Worm (Caenorhabditis elegans): ENCODE data around the gene ttr-6.

Gene ttr-6

DNA sequence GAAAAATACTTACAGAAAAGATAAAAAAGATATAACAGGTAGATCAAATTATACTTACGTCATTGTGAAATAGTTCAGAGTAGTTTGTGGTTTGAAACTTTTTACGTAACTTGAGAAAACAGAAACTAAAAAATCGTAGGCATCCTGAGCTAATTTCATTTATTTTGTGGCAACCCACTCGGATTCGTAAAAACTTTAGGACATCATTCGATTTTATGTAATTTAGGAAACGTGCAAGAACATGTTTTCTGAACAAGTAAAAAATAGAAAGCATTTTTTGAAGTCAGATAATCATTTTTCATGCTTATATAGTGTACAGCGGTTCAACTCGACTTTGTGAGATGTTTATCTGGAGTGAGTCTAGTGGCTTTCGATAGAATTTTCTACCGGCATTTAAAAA lies 1.8 kb upstream of the ttr-6 start, which contains the start of gene hic-1:
Gene hic-1, minus strand, starts transcription at position 101 of the 400 bp plus-strand sequence.
- TF ChIP-seq hmg-11 (tag; optimal IDR thresholded peaks at IDR 0.05) (no peak), elt-2 (tag; optimal IDR thresholded peaks at IDR 0.05) (no peak), nhr-12 (tag; optimal IDR thresholded peaks at IDR 0.05) (no peak), nhr-25 (tag; optimal IDR thresholded peaks at IDR 0.05) (no peak), skn-1 (tag; optimal IDR thresholded peaks at IDR 0.05) (no peak), ceh-82 (tag; optimal IDR thresholded peaks at IDR 0.05) (no peak), fos-1 (tag; optimal IDR thresholded peaks at IDR 0.05) (no peak), aly-2 (tag; optimal IDR thresholded peaks at IDR 0.05) (no peak), lin-15B (tag; optimal IDR thresholded peaks at IDR 0.05) (no peak), mml-1 (tag; optimal IDR thresholded peaks at IDR 0.05) (no peak), nhr-23 (tag; optimal IDR thresholded peaks at IDR 0.05) (no peak), mdl-1 (tag; optimal IDR thresholded peaks at IDR 0.05) (no peak), elt-3 (tag; optimal IDR thresholded peaks at IDR 0.05) (no peak), ceh-16 (tag; optimal IDR thresholded peaks at IDR 0.05) (no peak), egl-5 (tag; optimal IDR thresholded peaks at IDR 0.05) (no peak), ceh-28 (tag; optimal IDR thresholded peaks at IDR 0.05) (no peak), lin-39 (tag; optimal IDR thresholded peaks at IDR 0.05) (no peak), ztf-11 (tag; optimal IDR thresholded peaks at IDR 0.05) (no peak), R02D3.7 (tag; optimal IDR thresholded peaks at IDR 0.05) (no peak)

DNA sequence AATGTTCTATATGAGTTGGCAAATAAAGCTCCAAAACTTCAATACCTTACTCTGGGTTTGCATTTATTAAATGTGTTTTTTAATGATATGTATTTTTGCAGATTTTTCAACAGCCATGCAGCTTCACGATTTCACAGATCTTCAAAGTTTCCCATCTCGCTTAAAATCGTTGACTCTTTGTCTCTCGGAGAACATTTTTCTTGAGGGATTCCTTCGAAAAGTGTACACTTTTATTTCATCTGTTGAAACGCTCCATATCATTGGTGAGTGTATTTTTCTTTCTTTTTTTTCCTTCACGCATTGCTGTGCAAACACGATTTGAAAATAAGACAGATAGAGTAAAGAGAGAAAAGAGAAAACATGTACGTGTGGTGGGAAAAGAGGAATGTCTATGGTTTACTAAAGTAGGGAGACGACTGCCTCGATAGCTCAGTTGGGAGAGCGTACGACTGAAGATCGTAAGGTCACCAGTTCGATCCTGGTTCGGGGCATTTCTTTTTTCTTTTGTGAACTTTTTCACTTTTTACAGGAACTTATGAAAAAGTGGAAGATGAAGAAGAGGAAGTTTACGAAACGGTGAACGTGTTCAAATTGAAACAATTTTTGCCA lies 3.6 kb downstream of the ttr-6 start:
- peak; percentile 35 for TF ChIP-seq elt-2 (tag; optimal IDR thresholded peaks at IDR 0.05)
- peak; percentile 36 for TF ChIP-seq ztf-11 (tag; optimal IDR thresholded peaks at IDR 0.05)
- TF ChIP-seq nfya-1 (tag; optimal IDR thresholded peaks at IDR 0.05; ENCODE audit: insufficient read depth): peak; percentile 50
- TF ChIP-seq eor-1 (tag; optimal IDR thresholded peaks at IDR 0.05): peak in 1 of 2 experiments; percentile 64
- TF ChIP-seq nhr-11 (tag; optimal IDR thresholded peaks at IDR 0.05): peak; percentile 29
- TF ChIP-seq R02D3.7 (tag; optimal IDR thresholded peaks at IDR 0.05): peak; percentile 49
- no peak for TF ChIP-seq nhr-25 (tag; optimal IDR thresholded peaks at IDR 0.05)
- TF ChIP-seq nhr-43 (tag; optimal IDR thresholded peaks at IDR 0.05; ENCODE audit: poor library complexity, severe bottlenecking): peak; percentile 40
- TF ChIP-seq unc-62 (GFP tag; optimal IDR thresholded peaks at IDR 0.05): peak; percentile 16
- TF ChIP-seq hmg-11 (tag; optimal IDR thresholded peaks at IDR 0.05): peak; percentile 93
- TF ChIP-seq jun-1 (tag; optimal IDR thresholded peaks at IDR 0.05): no peak
- TF ChIP-seq elt-3 (tag; optimal IDR thresholded peaks at IDR 0.05): no peak
- TF ChIP-seq lin-39 (tag; optimal IDR thresholded peaks at IDR 0.05): peak; percentile 37
- no peak for TF ChIP-seq nhr-76 (tag; optimal IDR thresholded peaks at IDR 0.05)
- TF ChIP-seq mdl-1 (tag; optimal IDR thresholded peaks at IDR 0.05): no peak
- no peak for TF ChIP-seq egl-27 (tag; optimal IDR thresholded peaks at IDR 0.05)
- TF ChIP-seq elt-1 (tag; optimal IDR thresholded peaks at IDR 0.05): no peak
- TF ChIP-seq pqm-1 (tag; optimal IDR thresholded peaks at IDR 0.05): peak; percentile 20
- TF ChIP-seq lsy-12 (tag; optimal IDR thresholded peaks at IDR 0.05): peak; percentile 18
- peak; percentile 74 for TF ChIP-seq pha-4 (tag; optimal IDR thresholded peaks at IDR 0.05)
- TF ChIP-seq ama-1 (optimal IDR thresholded peaks at IDR 0.05): no peak
- TF ChIP-seq tbx-2 (tag; optimal IDR thresholded peaks at IDR 0.05): peak; percentile 58
- no peak for TF ChIP-seq daf-12 (tag; optimal IDR thresholded peaks at IDR 0.05)

DNA sequence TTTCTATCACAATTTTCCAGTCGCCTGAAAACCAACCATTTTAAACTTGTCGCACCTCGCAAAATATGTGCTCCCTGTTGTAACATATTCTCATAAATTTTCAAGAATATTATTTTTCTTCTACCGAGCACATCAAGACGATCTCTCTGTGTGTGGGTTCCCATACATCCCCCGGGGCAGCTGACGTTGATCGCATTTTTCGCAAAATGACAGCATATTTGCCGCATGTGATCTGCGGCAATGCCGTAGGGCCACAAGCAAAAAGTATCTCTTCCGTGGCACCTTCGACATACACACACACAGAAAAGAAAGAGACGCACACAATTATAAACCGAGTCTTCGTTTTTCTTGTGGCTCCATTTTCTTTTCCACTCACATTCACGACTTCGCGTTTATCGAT lies 5.2 kb downstream of the ttr-6 start:
- no peak for TF ChIP-seq elt-3 (tag; optimal IDR thresholded peaks at IDR 0.05)
- no peak for TF ChIP-seq eor-1 (tag; optimal IDR thresholded peaks at IDR 0.05)
- TF ChIP-seq fkh-2 (tag; optimal IDR thresholded peaks at IDR 0.05): no peak
- TF ChIP-seq lin-39 (tag; optimal IDR thresholded peaks at IDR 0.05): peak; percentile 23
- no peak for TF ChIP-seq aly-2 (tag; optimal IDR thresholded peaks at IDR 0.05)
- TF ChIP-seq ama-1 (optimal IDR thresholded peaks at IDR 0.05): no peak
- TF ChIP-seq mdl-1 (tag; optimal IDR thresholded peaks at IDR 0.05): no peak
- TF ChIP-seq egl-5 (tag; optimal IDR thresholded peaks at IDR 0.05): peak; percentile 24
- peak; percentile 29 for TF ChIP-seq nfya-1 (tag; optimal IDR thresholded peaks at IDR 0.05; ENCODE audit: insufficient read depth)

- TF ChIP-seq zag-1 (tag; optimal IDR thresholded peaks at IDR 0.05): no peak
- no peak for TF ChIP-seq ceh-16 (tag; optimal IDR thresholded peaks at IDR 0.05)
- no peak for TF ChIP-seq lin-39 (tag; optimal IDR thresholded peaks at IDR 0.05)
- TF ChIP-seq fkh-2 (tag; optimal IDR thresholded peaks at IDR 0.05): no peak
- TF ChIP-seq hmg-11 (tag; optimal IDR thresholded peaks at IDR 0.05): no peak
- TF ChIP-seq ceh-82 (tag; optimal IDR thresholded peaks at IDR 0.05): no peak
- TF ChIP-seq eor-1 (tag; optimal IDR thresholded peaks at IDR 0.05): no peak
- TF ChIP-seq ama-1 (optimal IDR thresholded peaks at IDR 0.05): no peak
- no peak for TF ChIP-seq skn-1 (tag; optimal IDR thresholded peaks at IDR 0.05)
- TF ChIP-seq nhr-12 (tag; optimal IDR thresholded peaks at IDR 0.05): no peak
- TF ChIP-seq nhr-76 (tag; optimal IDR thresholded peaks at IDR 0.05): no peak
- TF ChIP-seq ceh-28 (tag; optimal IDR thresholded peaks at IDR 0.05): no peak
- TF ChIP-seq egl-5 (tag; optimal IDR thresholded peaks at IDR 0.05): no peak
- no peak for TF ChIP-seq nhr-28 (tag; optimal IDR thresholded peaks at IDR 0.05)
- no peak for TF ChIP-seq lin-15B (tag; optimal IDR thresholded peaks at IDR 0.05)
- no peak for TF ChIP-seq unc-39 (tag; optimal IDR thresholded peaks at IDR 0.05)
- TF ChIP-seq mdl-1 (tag; optimal IDR thresholded peaks at IDR 0.05): no peak
- TF ChIP-seq snpc-4 (tag; optimal IDR thresholded peaks at IDR 0.05): no peak
- no peak for TF ChIP-seq nhr-67 (tag; optimal IDR thresholded peaks at IDR 0.05)
These were observed 8.4 kb downstream of the ttr-6 start, which contains the start of gene fbxl-4 for ce11 chrX:6588495-6588894. fbxl-4 (plus strand) TSS chrX:6588795.
